Worm (Caenorhabditis elegans) whole organism, mixed stage, embryonic: ENCODE results near the gene cdt-2.

Experiments
- elt-3 ChIP-seq: fragments of 150-350 bp; optimal IDR thresholded peaks from 2 replicates; lab custom pipeline; 2014; ENCODE audit warnings: missing biosample characterization, missing genetic modification characterization
- ham-2 ChIP-seq: fragments of 200-800 bp; sonication (Bioruptor generic); optimal IDR thresholded peaks from 2 replicates; lab custom pipeline; 2018; ENCODE audit warnings: mild to moderate bottlenecking, missing genetic modification characterization, missing compliant biosample characterization
- pha-4 ChIP-seq: fragments of 150-350 bp; optimal IDR thresholded peaks from 2 replicates; lab custom pipeline; 2018; ENCODE audit warnings: missing biosample characterization, missing genetic modification reagents, missing genetic modification characterization
- snpc-4 ChIP-seq: fragments of 150-350 bp; optimal IDR thresholded peaks from 2 replicates; lab custom pipeline; 2014; ENCODE audit warnings: missing biosample characterization, missing genetic modification characterization
- sptf-1 ChIP-seq: sonication (generic microtip); optimal IDR thresholded peaks from 2 replicates; lab custom pipeline; 2017; ENCODE audit warnings: mild to moderate bottlenecking, missing genetic modification characterization, moderate library complexity, missing compliant biosample characterization
- unc-39 ChIP-seq: fragments of 150-350 bp; optimal IDR thresholded peaks from 2 replicates; lab custom pipeline; 2014; ENCODE audit warnings: missing biosample characterization, missing genetic modification characterization

- TF ChIP-seq ham-2 (no peak), pha-4 (tag; lab: Kevin White, UChicago) (no peak), sptf-1 (tag; lab: Kevin White, UChicago) (no peak), elt-3 (tag; lab: Kevin White, UChicago) (no peak), snpc-4 (tag; lab: Kevin White, UChicago) (no peak), unc-39 (tag; lab: Kevin White, UChicago) (no peak)
Observed at ce11 chrV:14948566-14948965, 42.4 kb downstream of the cdt-2 start.
